Fruit fly (Drosophila melanogaster) whole organism, embryonic: ENCODE results near the gene Agpat3.
A peak's percentile ranks its signal among the peaks of the same experiment; 100 is the strongest.

Experiments
- BEAF-32 ChIP-seq: fragments of 200-800 bp; sonication (Bioruptor generic); optimal IDR thresholded peaks from 3 replicates; lab custom pipeline; 2017; ENCODE audit warnings: missing biosample characterization, missing genetic modification characterization, mild to moderate bottlenecking, moderate library complexity, missing genetic modification reagents
- Blimp-1 ChIP-seq: fragments of 200-800 bp; sonication (Bioruptor generic); optimal IDR thresholded peaks from 3 replicates; lab custom pipeline; 2018; ENCODE audit warnings: missing biosample characterization, missing genetic modification characterization, mild to moderate bottlenecking, moderate library complexity, missing genetic modification reagents
- CG11504 ChIP-seq: fragments of 200-800 bp; sonication (Bioruptor generic); optimal IDR thresholded peaks from 3 replicates; lab custom pipeline; 2019; ENCODE audit warnings: missing biosample characterization, mild to moderate bottlenecking, missing genetic modification characterization, moderate library complexity
- CG12299 ChIP-seq: fragments of 200-800 bp; sonication (Bioruptor generic); optimal IDR thresholded peaks from 2 replicates; lab custom pipeline; 2018; ENCODE audit warnings: missing biosample characterization, mild to moderate bottlenecking, missing genetic modification characterization
- CG12659 ChIP-seq: fragments of 200-800 bp; sonication (Bioruptor generic); optimal IDR thresholded peaks from 3 replicates; lab custom pipeline; 2017; ENCODE audit warnings: mild to moderate bottlenecking, missing biosample characterization, missing genetic modification reagents, missing genetic modification characterization
- CG13424 ChIP-seq: fragments of 200-800 bp; sonication (Bioruptor generic); optimal IDR thresholded peaks from 2 replicates; lab custom pipeline; 2019; ENCODE audit warnings: missing biosample characterization, mild to moderate bottlenecking, missing genetic modification characterization, moderate library complexity
- CG15696 ChIP-seq: fragments of 200-800 bp; sonication (Bioruptor generic); optimal IDR thresholded peaks from 2 replicates; lab custom pipeline; 2019; ENCODE audit warnings: missing biosample characterization, mild to moderate bottlenecking, missing genetic modification characterization, moderate library complexity
- CG1647 ChIP-seq: fragments of 200-800 bp; sonication (Bioruptor generic); optimal IDR thresholded peaks from 3 replicates; lab custom pipeline; 2016; ENCODE audit warnings: missing biosample characterization, missing genetic modification characterization
- CG16863 ChIP-seq: fragments of 200-800 bp; sonication (Bioruptor generic); optimal IDR thresholded peaks from 3 replicates; lab custom pipeline; 2016; ENCODE audit warnings: missing biosample characterization, missing genetic modification characterization
- CG17328 ChIP-seq: fragments of 200-800 bp; sonication (Bioruptor generic); IDR thresholded peaks from 2 replicates; pipeline ENCODE4 v1.3.6; 2022; ENCODE audit warnings: missing biosample characterization, missing genetic modification characterization
- CG18619 ChIP-seq: fragments of 200-800 bp; sonication (Bioruptor generic); optimal IDR thresholded peaks from 3 replicates; lab custom pipeline; 2017; ENCODE audit warnings: missing biosample characterization, mild to moderate bottlenecking, missing genetic modification characterization
- CG2129 ChIP-seq: fragments of 200-800 bp; sonication (Bioruptor generic); IDR thresholded peaks from 2 replicates; pipeline ENCODE4 v1.3.6; 2022; ENCODE audit warnings: missing biosample characterization, missing genetic modification characterization; ENCODE audit not compliant: partially characterized antibody
- CG30431 ChIP-seq: fragments of 200-800 bp; sonication (Bioruptor generic); optimal IDR thresholded peaks from 2 replicates; lab custom pipeline; 2017; ENCODE audit warnings: missing biosample characterization, missing genetic modification characterization
- CG31388 ChIP-seq: fragments of 200-800 bp; sonication (Bioruptor generic); optimal IDR thresholded peaks from 2 replicates; lab custom pipeline; 2016; ENCODE audit warnings: missing biosample characterization, missing genetic modification characterization
- CG32772 ChIP-seq: fragments of 200-800 bp; sonication (Bioruptor generic); IDR thresholded peaks from 2 replicates; pipeline ENCODE4 v1.3.6; 2022; ENCODE audit warnings: missing biosample characterization, missing genetic modification characterization
- CG33213 ChIP-seq: fragments of 200-800 bp; sonication (Bioruptor generic); optimal IDR thresholded peaks from 3 replicates; lab custom pipeline; 2016; ENCODE audit warnings: missing biosample characterization, missing genetic modification characterization
- CG3407 ChIP-seq: fragments of 200-800 bp; sonication (Bioruptor generic); optimal IDR thresholded peaks from 2 replicates; lab custom pipeline; 2018; ENCODE audit warnings: missing biosample characterization, mild to moderate bottlenecking, missing genetic modification characterization
- CG4282 ChIP-seq: fragments of 200-800 bp; sonication (Bioruptor generic); optimal IDR thresholded peaks from 2 replicates; lab custom pipeline; 2016; ENCODE audit warnings: missing biosample characterization, missing genetic modification characterization
- CG6254 ChIP-seq: fragments of 200-800 bp; sonication (Bioruptor generic); optimal IDR thresholded peaks from 3 replicates; lab custom pipeline; 2017; ENCODE audit warnings: mild to moderate bottlenecking, missing biosample characterization, missing genetic modification reagents, missing genetic modification characterization
- CG6272 ChIP-seq: fragments of 200-800 bp; sonication (Bioruptor generic); IDR thresholded peaks from 2 replicates; pipeline ENCODE4 v1.3.6; 2022; ENCODE audit warnings: missing biosample characterization, missing genetic modification characterization
- CG6683 ChIP-seq: fragments of 200-800 bp; sonication (Bioruptor generic); optimal IDR thresholded peaks from 2 replicates; lab custom pipeline; 2017; ENCODE audit warnings: missing biosample characterization, mild to moderate bottlenecking, missing genetic modification characterization, missing genetic modification reagents
- CG6854 ChIP-seq: fragments of 200-800 bp; sonication (Bioruptor generic); optimal IDR thresholded peaks from 3 replicates; lab custom pipeline; 2017; ENCODE audit warnings: missing biosample characterization, mild to moderate bottlenecking, missing genetic modification characterization
- CG9727 ChIP-seq: fragments of 200-800 bp; sonication (Bioruptor generic); optimal IDR thresholded peaks from 3 replicates; lab custom pipeline; 2017; ENCODE audit warnings: missing biosample characterization, mild to moderate bottlenecking, missing genetic modification characterization
- CG9817 ChIP-seq: fragments of 200-800 bp; sonication (Bioruptor generic); optimal IDR thresholded peaks from 2 replicates; lab custom pipeline; 2018; ENCODE audit warnings: missing biosample characterization, mild to moderate bottlenecking, missing genetic modification characterization, moderate library complexity
- Dip3 ChIP-seq: fragments of 200-800 bp; sonication (Bioruptor generic); optimal IDR thresholded peaks from 3 replicates; lab custom pipeline; 2016; ENCODE audit warnings: missing biosample characterization, missing genetic modification characterization
- Doc3 ChIP-seq: fragments of 200-800 bp; sonication (Bioruptor generic); IDR thresholded peaks from 3 replicates; pipeline ENCODE4 v1.3.6; 2022; ENCODE audit warnings: missing biosample characterization, missing genetic modification characterization; ENCODE audit not compliant: partially characterized antibody
- E2f1 ChIP-seq: fragments of 200-800 bp; sonication (Bioruptor generic); IDR thresholded peaks from 2 replicates; pipeline ENCODE4 v1.3.6; 2022; ENCODE audit warnings: missing biosample characterization, missing genetic modification characterization
- Gsc ChIP-seq: fragments of 200-800 bp; sonication (Bioruptor generic); IDR thresholded peaks from 2 replicates; pipeline ENCODE4 v1.3.6; 2022; ENCODE audit warnings: missing biosample characterization, missing genetic modification characterization
- Gug ChIP-seq: fragments of 200-800 bp; sonication (Bioruptor generic); IDR thresholded peaks from 4 replicates; pipeline ENCODE4 v1.3.6; 2022; ENCODE audit warnings: missing biosample characterization, missing genetic modification characterization
- Hmr ChIP-seq: fragments of 200-800 bp; sonication (Bioruptor generic); optimal IDR thresholded peaks from 3 replicates; lab custom pipeline; 2017; ENCODE audit warnings: mild to moderate bottlenecking, missing biosample characterization, missing genetic modification reagents, missing genetic modification characterization
- Hr51 ChIP-seq, 2 experiments: fragments of 200-800 bp; sonication (Bioruptor generic); optimal IDR thresholded peaks; 2 replicates in 1 of 2; 3 replicates in 1 of 2; lab custom pipeline; 2016 to 2018; ENCODE audit warnings: missing biosample characterization in 2 of 2, missing genetic modification characterization in 2 of 2, mild to moderate bottlenecking in 1 of 2, moderate library complexity in 1 of 2
- NFAT ChIP-seq: fragments of 200-800 bp; sonication (Bioruptor generic); IDR thresholded peaks from 2 replicates; pipeline ENCODE4 v1.3.6; 2022; ENCODE audit warnings: missing biosample characterization, missing genetic modification characterization
- NfI ChIP-seq: fragments of 200-800 bp; sonication (Bioruptor generic); optimal IDR thresholded peaks from 3 replicates; lab custom pipeline; 2018; ENCODE audit warnings: missing biosample characterization, mild to moderate bottlenecking, missing genetic modification characterization, moderate library complexity
- Opbp ChIP-seq: fragments of 200-800 bp; sonication (Bioruptor generic); IDR thresholded peaks from 3 replicates; pipeline ENCODE4 v1.3.6; 2022; ENCODE audit warnings: missing biosample characterization, missing genetic modification characterization; ENCODE audit not compliant: partially characterized antibody
- Optix ChIP-seq: fragments of 200-800 bp; sonication (Bioruptor generic); IDR thresholded peaks from 3 replicates; pipeline ENCODE4 v1.3.6; 2022; ENCODE audit warnings: missing biosample characterization, missing genetic modification characterization
- Ssrp ChIP-seq: fragments of 200-800 bp; sonication (Bioruptor generic); optimal IDR thresholded peaks from 2 replicates; lab custom pipeline; 2018; ENCODE audit warnings: missing biosample characterization, mild to moderate bottlenecking, missing genetic modification characterization, moderate library complexity
- ara ChIP-seq: fragments of 200-800 bp; sonication (Bioruptor generic); IDR thresholded peaks from 2 replicates; pipeline ENCODE4 v1.3.6; 2022; ENCODE audit warnings: missing biosample characterization, missing genetic modification characterization
- bigmax ChIP-seq: fragments of 200-800 bp; sonication (Bioruptor generic); optimal IDR thresholded peaks from 2 replicates; lab custom pipeline; 2018; ENCODE audit warnings: missing biosample characterization, mild to moderate bottlenecking, missing genetic modification characterization
- ems ChIP-seq: fragments of 200-800 bp; sonication (Bioruptor generic); optimal IDR thresholded peaks from 3 replicates; lab custom pipeline; 2016; ENCODE audit warnings: missing biosample characterization, missing genetic modification characterization
- kni ChIP-seq: fragments of 200-800 bp; sonication (Bioruptor generic); optimal IDR thresholded peaks from 3 replicates; lab custom pipeline; 2017; ENCODE audit warnings: mild to moderate bottlenecking, missing biosample characterization, missing genetic modification reagents, missing genetic modification characterization
- otp ChIP-seq: fragments of 200-800 bp; sonication (Bioruptor generic); IDR thresholded peaks from 3 replicates; pipeline ENCODE4, ENCODE4 v1.3.6; 2022; ENCODE audit warnings: missing biosample characterization, missing genetic modification characterization
- prd ChIP-seq, 3 experiments: fragments of >200 bp in 2 of 3; fragments of 200-800 bp in 1 of 3; sonication (Bioruptor generic) in 1 of 3; optimal IDR thresholded peaks in 2 of 3; IDR thresholded peaks in 1 of 3; 2 replicates in 2 of 3; 3 replicates in 1 of 3; pipeline versions ENCODE4 v1.3.6 to Lab custom; 2017 to 2022; ENCODE audit warnings: missing biosample characterization in 1 of 3, missing genetic modification characterization in 1 of 3
- shn ChIP-seq: fragments of 200-800 bp; sonication (Bioruptor generic); optimal IDR thresholded peaks from 3 replicates; lab custom pipeline; 2016; ENCODE audit warnings: missing biosample characterization, missing genetic modification characterization
- sisA ChIP-seq: fragments of 200-800 bp; sonication (Bioruptor generic); IDR thresholded peaks from 2 replicates; pipeline ENCODE4 v1.3.6; 2022; ENCODE audit warnings: missing biosample characterization, missing genetic modification characterization
- slp2 ChIP-seq: fragments of 200-800 bp; sonication (Bioruptor generic); optimal IDR thresholded peaks from 2 replicates; lab custom pipeline; 2016; ENCODE audit warnings: missing biosample characterization, missing genetic modification characterization
- ssp ChIP-seq: fragments of 200-800 bp; sonication (Bioruptor generic); IDR thresholded peaks from 2 replicates; pipeline ENCODE4 v1.3.6; 2022; ENCODE audit warnings: missing biosample characterization, missing genetic modification characterization
- tio ChIP-seq: fragments of 200-800 bp; sonication (Bioruptor generic); optimal IDR thresholded peaks from 2 replicates; lab custom pipeline; 2017; ENCODE audit warnings: missing biosample characterization, missing genetic modification characterization, inconsistent platforms
- vvl ChIP-seq: fragments of 200-800 bp; sonication (Bioruptor generic); IDR thresholded peaks from 2 replicates; pipeline ENCODE4 v1.3.6; 2022; ENCODE audit warnings: missing biosample characterization, missing genetic modification characterization

The Agpat3 gene

dm6 chr3L:16412394-16412950 lies 26.7 kb upstream of the Agpat3 start, which contains the start of gene Serinc (continued):
- TF ChIP-seq CG32772 (GFP tag; lab: Robert Waterston, UW) (peak; percentile 41; the same call in 1 of the 2 replicates), NfI (GFP tag; lab: Kevin White, UChicago) (peak; percentile 54), CG2129 (GFP tag; lab: Robert Waterston, UW) (peak; percentile 98), Doc3 (GFP tag; lab: Robert Waterston, UW) (peak; percentile 98), CG17328 (GFP tag; lab: Robert Waterston, UW) (no peak), BEAF-32 (GFP tag; lab: Kevin White, UChicago) (peak; percentile 97), ssp (peak; percentile 39), ems (peak; percentile 42), CG3407 (peak; percentile 56), Hmr (GFP tag; lab: Kevin White, UChicago) (peak; percentile 69), CG31388 (GFP tag; lab: Kevin White, UChicago) (peak; percentile 17), CG11504 (tag; lab: Kevin White, UChicago) (no peak), NFAT (GFP tag; lab: Robert Waterston, UW) (no peak), shn (peak; percentile 46), CG9727 (GFP tag; lab: Kevin White, UChicago) (peak; percentile 68), CG6854 (GFP tag; lab: Kevin White, UChicago) (no peak), Gug (GFP tag; lab: Robert Waterston, UW) (peak; percentile 20; the same call in 1 of the 4 replicates), CG9817 (peak; percentile 21), CG30431 (GFP tag; lab: Kevin White, UChicago) (no peak), Opbp (GFP tag; lab: Robert Waterston, UW) (peak; percentile 98), CG4282 (GFP tag; lab: Kevin White, UChicago) (peak; percentile 27), Blimp-1 (GFP tag; lab: Kevin White, UChicago) (no peak), Ssrp (tag; lab: Kevin White, UChicago) (peak; percentile 27), CG18619 (GFP tag; lab: Kevin White, UChicago) (peak; percentile 48), Gsc (GFP tag; lab: Robert Waterston, UW) (no peak), CG16863 (GFP tag; lab: Kevin White, UChicago) (peak; percentile 55), prd (optimal IDR thresholded peaks at IDR 0.05; lab: Kevin White, UChicago) (no peak), prd (GFP tag; IDR thresholded peaks at IDR 0.05; lab: Robert Waterston, UW) (peak; percentile 59; the same call in 2 of the 3 replicates), Dip3 (GFP tag; lab: Kevin White, UChicago) (peak; percentile 39), CG6272 (peak; percentile 47; the same call in 1 of the 2 replicates), sisA (GFP tag; lab: Robert Waterston, UW) (peak; percentile 14; the same call in 1 of the 2 replicates), CG1647 (GFP tag; lab: Kevin White, UChicago) (peak; percentile 51), otp (no peak), ara (GFP tag; lab: Robert Waterston, UW) (peak; percentile 44; the same call in 1 of the 2 replicates), CG13424 (tag; lab: Kevin White, UChicago) (peak; percentile 71), CG12659 (peak; percentile 84), CG15696 (tag; lab: Kevin White, UChicago) (peak; percentile 73), CG12299 (peak; percentile 36), E2f1 (0 out of 2 replicates have a peak, but pooled peaks have one; percentile 33), CG6683 (GFP tag; lab: Kevin White, UChicago) (peak; percentile 32), vvl (GFP tag; lab: Robert Waterston, UW) (peak; percentile 76; the same call in 1 of the 2 replicates), bigmax (GFP tag; lab: Kevin White, UChicago) (no peak), Optix (GFP tag; lab: Robert Waterston, UW) (0 out of 3 replicates have a peak, but pooled peaks have one; percentile 25), CG33213 (GFP tag; lab: Kevin White, UChicago) (peak; percentile 67), tio (GFP tag; lab: Kevin White, UChicago) (no peak), Hr51 (GFP tag; optimal IDR thresholded peaks at IDR 0.05; lab: Kevin White, UChicago) (peak in 1 of 2 experiments; percentile 39), kni (GFP tag; lab: Kevin White, UChicago) (peak; percentile 24), CG6254 (GFP tag; lab: Kevin White, UChicago) (no peak), slp2 (peak; percentile 8)
